Worm (Caenorhabditis elegans) whole organism, L4/young adult: ENCODE measurements around the gene nhr-132.

Source experiments
- W03F9.2 ChIP-seq: fragments of 150-350 bp; optimal IDR thresholded peaks from 2 replicates; lab custom pipeline; 2014; ENCODE audit warnings: missing biosample characterization, missing genetic modification characterization
- him-1 ChIP-seq: sonication (generic microtip); optimal IDR thresholded peaks from 2 replicates; lab custom pipeline; 2016; ENCODE audit warnings: missing genotype, missing genetic modification reagents, missing genetic modification characterization, missing compliant biosample characterization

DNA sequence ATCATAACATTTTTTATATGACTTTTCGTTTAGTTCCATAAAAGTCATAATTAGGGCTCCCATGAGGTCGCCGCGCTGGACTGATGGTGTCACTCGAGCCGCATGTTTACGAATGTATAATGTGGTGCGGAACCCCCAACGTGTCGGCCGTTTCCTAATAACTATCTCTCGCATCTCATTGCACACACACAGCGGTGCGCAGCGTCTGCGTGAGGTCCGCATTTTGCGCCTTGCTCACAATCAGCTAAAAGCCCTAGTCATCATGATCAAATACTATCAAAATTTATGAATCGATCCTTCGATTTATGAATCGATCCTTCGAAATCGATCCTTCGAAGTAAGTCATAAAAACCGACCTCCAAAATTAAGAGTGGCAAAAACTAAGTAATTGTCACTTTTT, 25.7 kb downstream of the nhr-132 start, which contains the start of gene srx-7:
- TF ChIP-seq W03F9.2 (tag; lab: Kevin White, UChicago) (no peak), him-1 (tag; lab: Kevin White, UChicago) (no peak)
